Worm (Caenorhabditis elegans) whole organism, L4 larva: Measurements from ENCODE around the gene C05B5.17.
A peak's percentile ranks its signal among the peaks of the same experiment; 100 is the strongest.

Experiments used
- D1046.2 ChIP-seq: fragments of 200-800 bp; sonication (Bioruptor generic); IDR thresholded peaks from 2 replicates; pipeline ENCODE4 v1.3.6; 2022; ENCODE audit warnings: missing genetic modification characterization, missing compliant biosample characterization
- F44E2.7 ChIP-seq: fragments of 200-800 bp; sonication (Bioruptor generic); IDR thresholded peaks from 2 replicates; pipeline ENCODE4 v2.1.2; 2022; ENCODE audit warnings: missing genetic modification characterization, missing compliant biosample characterization
- T20F7.1 ChIP-seq: fragments of 200-800 bp; sonication (Bioruptor generic); optimal IDR thresholded peaks from 2 replicates; lab custom pipeline; 2018; ENCODE audit warnings: mild to moderate bottlenecking, missing genetic modification characterization, missing compliant biosample characterization
- T26A8.4 ChIP-seq: fragments of 200-800 bp; sonication (Bioruptor generic); IDR thresholded peaks from 2 replicates; pipeline ENCODE4 v1.3.6; 2022; ENCODE audit warnings: missing genetic modification characterization, missing compliant biosample characterization
- Y105C5A.15 ChIP-seq: fragments of 200-800 bp; sonication (Bioruptor generic); IDR thresholded peaks from 2 replicates; pipeline ENCODE4 v1.3.6; 2022; ENCODE audit warnings: missing genetic modification characterization, missing compliant biosample characterization
- Y48G9A.11 ChIP-seq: fragments of 200-800 bp; sonication (Bioruptor generic); IDR thresholded peaks from 2 replicates; pipeline ENCODE4 v1.3.6; 2022; ENCODE audit warnings: missing genetic modification reagents, missing genetic modification characterization, missing compliant biosample characterization
- ZK337.2 ChIP-seq: fragments of 200-800 bp; sonication (Bioruptor generic); IDR thresholded peaks from 2 replicates; pipeline ENCODE4 v1.3.6; 2022; ENCODE audit warnings: missing genetic modification reagents, missing genetic modification characterization, missing compliant biosample characterization
- aha-1 ChIP-seq: fragments of 150-350 bp; peaks from one replicate; lab custom pipeline; 2014; ENCODE audit warnings: missing biosample characterization, missing genetic modification characterization
- ceh-28 ChIP-seq: fragments of 150-350 bp; optimal IDR thresholded peaks from 2 replicates; lab custom pipeline; 2014; ENCODE audit warnings: missing biosample characterization, missing genetic modification reagents, missing genetic modification characterization
- ceh-32 ChIP-seq: sonication (generic microtip); optimal IDR thresholded peaks from 2 replicates; lab custom pipeline; 2016; ENCODE audit warnings: mild to moderate bottlenecking, missing genetic modification characterization, missing compliant biosample characterization; ENCODE audit not compliant: poor library complexity
- ceh-44 ChIP-seq: fragments of 200-800 bp; sonication (Bioruptor generic); IDR thresholded peaks from 2 replicates; pipeline ENCODE4 v1.3.6; 2022; ENCODE audit warnings: missing genetic modification reagents, missing genetic modification characterization, missing compliant biosample characterization
- ceh-62 ChIP-seq: sonication (generic microtip); optimal IDR thresholded peaks from 2 replicates; lab custom pipeline; 2017; ENCODE audit warnings: missing biosample characterization, missing genetic modification characterization
- ctbp-1 ChIP-seq: fragments of 200-800 bp; sonication (Bioruptor generic); IDR thresholded peaks from 2 replicates; pipeline ENCODE4 v1.3.6; 2022; ENCODE audit warnings: missing genetic modification reagents, missing genetic modification characterization, missing compliant biosample characterization
- dmd-8 ChIP-seq: fragments of 200-800 bp; sonication (Bioruptor generic); IDR thresholded peaks from 2 replicates; pipeline ENCODE4 v1.3.6; 2022; ENCODE audit warnings: missing genetic modification characterization, missing compliant biosample characterization
- duxl-1 ChIP-seq: sonication (generic microtip); optimal IDR thresholded peaks from 2 replicates; lab custom pipeline; 2016; ENCODE audit warnings: mild to moderate bottlenecking, missing genetic modification characterization, moderate library complexity, missing compliant biosample characterization; ENCODE audit not compliant: poor library complexity
- egl-27 ChIP-seq: sonication (generic microtip); optimal IDR thresholded peaks from 3 replicates; lab custom pipeline; 2017; ENCODE audit warnings: missing biosample characterization, missing genetic modification reagents, missing genetic modification characterization
- lin-29 ChIP-seq: fragments of 200-800 bp; sonication (Bioruptor generic); IDR thresholded peaks from 2 replicates; pipeline ENCODE4 v1.3.6; 2022; ENCODE audit warnings: missing genetic modification reagents, missing genetic modification characterization, missing compliant biosample characterization
- lir-3 ChIP-seq: sonication (generic microtip); optimal IDR thresholded peaks from 2 replicates; lab custom pipeline; 2016; ENCODE audit warnings: mild to moderate bottlenecking, missing genetic modification characterization, missing compliant biosample characterization
- lsy-2 ChIP-seq, 2 experiments: fragments of 150-350 bp in 1 of 2; sonication (generic microtip) in 1 of 2; optimal IDR thresholded peaks; 2 replicates each; lab custom pipeline; 2014 to 2017; ENCODE audit warnings: missing biosample characterization in 2 of 2, missing genetic modification characterization in 2 of 2
- mep-1 ChIP-seq: fragments of 150-350 bp; sonication (generic microtip); optimal IDR thresholded peaks from 3 replicates; lab custom pipeline; 2014; ENCODE audit warnings: missing biosample characterization, missing genetic modification characterization
- nhr-237 ChIP-seq: sonication (generic microtip); optimal IDR thresholded peaks from 2 replicates; lab custom pipeline; 2017; ENCODE audit warnings: missing biosample characterization, missing genetic modification characterization
- nhr-41 ChIP-seq: fragments of 200-800 bp; sonication (Bioruptor generic); IDR thresholded peaks from 2 replicates; pipeline ENCODE4 v1.3.6; 2022; ENCODE audit warnings: missing genetic modification reagents, missing genetic modification characterization, missing compliant biosample characterization
- snpc-4 ChIP-seq: fragments of 150-350 bp; optimal IDR thresholded peaks from 2 replicates; lab custom pipeline; 2014; ENCODE audit warnings: missing biosample characterization, missing genetic modification characterization
- spr-1 ChIP-seq: sonication (generic microtip); optimal IDR thresholded peaks from 2 replicates; lab custom pipeline; 2016; ENCODE audit warnings: mild to moderate bottlenecking, missing genetic modification characterization, missing compliant biosample characterization
- unc-62 ChIP-seq, 3 experiments: fragments of 150-350 bp in 1 of 3; sonication (generic microtip); optimal IDR thresholded peaks in 2 of 3; peaks in 1 of 3; 1 replicate in 1 of 3; 2 replicates in 2 of 3; lab custom pipeline; 2014 to 2017; ENCODE audit warnings: missing biosample characterization in 3 of 3, missing genetic modification characterization in 3 of 3, missing genetic modification reagents in 3 of 3, missing genotype in 1 of 3
- vab-7 ChIP-seq: fragments of 200-800 bp; sonication (Bioruptor generic); IDR thresholded peaks from 2 replicates; pipeline ENCODE4 v1.3.6; 2022; ENCODE audit warnings: missing genetic modification reagents, missing genetic modification characterization, missing compliant biosample characterization
- ztf-11 ChIP-seq: fragments of 150-350 bp; optimal IDR thresholded peaks from 2 replicates; lab custom pipeline; 2014; ENCODE audit warnings: missing biosample characterization, missing genetic modification characterization

The C05B5.17 gene

ce11 chrIII:9973765-9974164 lies 25.4 kb downstream of the C05B5.17 start, which contains the start of gene R10E12.2:
R10E12.2 (minus strand) TSS chrIII:9973865.
- TF ChIP-seq dmd-8, result no peak
- TF ChIP-seq Y48G9A.11 (GFP tag; lab: Robert Waterston, UW), result no peak
- no peak for TF ChIP-seq ceh-44 (GFP tag; lab: Robert Waterston, UW)
- TF ChIP-seq F44E2.7, result no peak
- no peak for TF ChIP-seq snpc-4 (tag; lab: Kevin White, UChicago)
- no peak for TF ChIP-seq ceh-62 (tag; lab: Kevin White, UChicago)
- no peak for TF ChIP-seq ztf-11 (tag; lab: Kevin White, UChicago)
- no peak for TF ChIP-seq nhr-41 (GFP tag; lab: Robert Waterston, UW)
- TF ChIP-seq spr-1 (tag; lab: Kevin White, UChicago), result no peak
- TF ChIP-seq D1046.2 (GFP tag; lab: Robert Waterston, UW), result no peak
- no peak for TF ChIP-seq lsy-2 (tag; optimal IDR thresholded peaks at IDR 0.05; lab: Kevin White, UChicago)

DNA sequence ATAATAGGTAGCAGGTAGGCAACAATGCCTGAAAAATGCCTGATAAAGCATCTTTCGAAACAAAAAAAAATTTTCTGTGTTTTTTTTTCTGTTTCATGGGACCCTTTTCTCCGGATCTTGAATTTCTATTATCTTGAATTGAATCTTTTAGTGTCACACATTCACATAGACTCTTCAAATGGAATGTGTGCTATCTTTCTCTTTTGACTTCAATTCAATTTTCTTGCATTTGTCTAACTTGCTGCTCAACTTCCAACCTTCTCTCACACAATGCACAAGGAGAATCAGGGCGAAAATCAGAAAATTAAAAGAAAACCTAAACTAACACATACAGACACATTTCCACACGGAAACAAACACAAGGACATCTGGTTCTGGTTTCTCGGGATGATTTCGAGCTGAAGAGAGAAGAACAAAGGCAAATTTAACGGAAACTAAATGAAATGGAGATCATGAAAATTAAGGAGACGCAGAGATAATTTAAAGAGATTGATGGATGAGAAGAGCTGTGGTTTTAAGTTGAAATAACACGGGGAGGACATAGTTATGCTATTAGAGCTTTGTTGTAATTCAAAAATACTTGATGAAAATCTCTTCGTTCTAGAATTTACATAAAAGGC lies 26.8 kb downstream of the C05B5.17 start:
- TF ChIP-seq ceh-28 (tag; lab: Kevin White, UChicago), result no peak
- no peak for TF ChIP-seq duxl-1
- no peak for TF ChIP-seq mep-1 (tag; lab: Kevin White, UChicago)
- TF ChIP-seq, all 104 proteins: peak for 0

DNA sequence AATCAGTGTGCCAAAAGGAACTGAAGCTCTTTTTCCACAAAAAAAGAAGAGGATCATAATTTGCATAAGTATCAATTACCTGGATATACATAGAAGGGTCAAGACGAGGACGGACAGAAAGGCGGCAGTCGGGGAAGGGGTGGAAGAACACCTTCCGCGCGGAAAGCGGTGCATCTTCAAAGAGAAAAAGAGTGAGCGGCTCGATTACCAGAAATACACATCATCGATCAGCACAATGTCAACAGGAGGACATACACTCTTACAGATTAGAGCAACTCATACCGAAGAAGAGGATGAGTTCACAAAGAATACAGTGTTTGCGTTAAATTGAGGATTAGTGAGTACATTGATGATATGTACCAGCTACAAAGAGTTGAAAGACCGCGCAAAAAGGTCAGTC lies 29.8 kb downstream of the C05B5.17 start:
- TF ChIP-seq T20F7.1 (GFP tag; lab: Kevin White, UChicago) (no peak), aha-1 (tag; lab: Kevin White, UChicago) (peak; percentile 90)

- TF ChIP-seq ctbp-1 (GFP tag; lab: Robert Waterston, UW) (no peak), lin-29 (GFP tag; lab: Robert Waterston, UW) (no peak), duxl-1 (no peak)
Measured at ce11 chrIII:9965444-9965843, 33.7 kb downstream of the C05B5.17 start.

DNA sequence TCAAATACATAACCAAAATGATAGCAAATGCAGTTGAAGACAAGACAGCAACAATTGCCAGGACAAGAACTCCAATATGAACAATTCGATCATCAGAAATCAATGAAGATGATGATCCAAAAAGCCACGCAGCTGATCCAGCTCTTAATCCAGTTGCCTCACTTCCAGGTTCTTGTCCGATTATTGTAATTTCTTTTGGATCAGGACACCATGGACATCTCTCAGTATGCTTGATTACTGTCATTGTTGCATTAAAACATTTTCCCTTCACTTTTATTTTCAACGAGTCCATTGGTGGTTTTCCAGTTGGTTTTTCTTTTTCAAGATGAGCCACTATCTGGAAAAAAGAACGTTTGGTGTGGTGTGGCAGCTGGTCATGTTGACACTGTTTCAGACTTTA lies 34.7 kb downstream of the C05B5.17 start:
- TF ChIP-seq vab-7 (GFP tag; lab: Robert Waterston, UW) (no peak), aha-1 (tag; lab: Kevin White, UChicago) (peak; percentile 70), ceh-32 (tag; lab: Kevin White, UChicago) (no peak), nhr-237 (no peak), dmd-8 (no peak), unc-62 (GFP tag; optimal IDR thresholded peaks at IDR 0.05 in 1 of 2; lab: Kevin White, UChicago) (peak in 1 of 2 experiments; percentile 57), unc-62 (tag; optimal IDR thresholded peaks at IDR 0.05; lab: Kevin White, UChicago) (no peak)

DNA sequence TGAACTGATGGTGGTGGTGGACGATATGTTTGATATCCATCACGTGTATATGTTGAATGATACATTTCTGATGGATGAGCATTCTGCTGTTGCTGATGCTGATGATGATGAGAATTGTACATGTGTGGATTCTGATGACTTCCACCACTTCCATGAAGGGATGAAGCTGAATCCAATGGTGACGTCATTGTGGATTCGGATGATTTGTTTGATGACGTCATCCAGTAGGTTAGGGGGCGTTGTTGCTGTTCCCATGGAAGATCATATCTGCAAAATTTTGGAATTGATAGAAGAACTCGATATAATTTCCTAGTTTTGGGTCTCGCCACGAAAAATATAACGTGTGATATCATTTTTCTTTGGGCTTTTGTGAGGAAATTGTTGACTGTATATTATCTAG lies 35.7 kb downstream of the C05B5.17 start:
- TF ChIP-seq mep-1 (tag; lab: Kevin White, UChicago) (no peak), D1046.2 (GFP tag; lab: Robert Waterston, UW) (no peak), Y105C5A.15 (GFP tag; lab: Robert Waterston, UW) (no peak), ZK337.2 (GFP tag; lab: Robert Waterston, UW) (0 out of 2 replicates have a peak, but pooled peaks have one; percentile 42), lir-3 (tag; lab: Kevin White, UChicago) (no peak), egl-27 (tag; lab: Kevin White, UChicago) (no peak), T26A8.4 (GFP tag; lab: Robert Waterston, UW) (0 out of 2 replicates have a peak, but pooled peaks have one; percentile 19), spr-1 (tag; lab: Kevin White, UChicago) (no peak), ceh-62 (tag; lab: Kevin White, UChicago) (no peak)
